Worm (Caenorhabditis elegans): ENCODE data around the gene bli-5.
A peak's percentile ranks its signal among the peaks of the same experiment; 100 is the strongest.

Gene bli-5

ce11 chrIII:13462138-13462634 lies 32.6 kb upstream of the bli-5 start, which contains the start of the genes abcf-2 and T27E9.2 (continued):
- TF ChIP-seq unc-62 (GFP tag; optimal IDR thresholded peaks at IDR 0.05): no peak
- TF ChIP-seq C17E4.6 (GFP tag; IDR thresholded peaks at IDR 0.05): no peak
- TF ChIP-seq B0035.1 (tag; optimal IDR thresholded peaks at IDR 0.05): no peak

ce11 chrIII:13461535-13461934 lies 32.0 kb upstream of the bli-5 start:
- no peak for TF ChIP-seq snpc-3.4 (tag; optimal IDR thresholded peaks at IDR 0.05)
- TF ChIP-seq madf-3 (GFP tag; IDR thresholded peaks at IDR 0.05): 0 out of 2 replicates have a peak, but pooled peaks have one; percentile 19

ce11 chrIII:13458978-13459596 lies 29.5 kb upstream of the bli-5 start, which contains the start of gene tag-164:
TSS of gene tag-164 (plus strand) at chrIII:13459546.
- no peak for TF ChIP-seq madf-10 (tag; optimal IDR thresholded peaks at IDR 0.05)

- TF ChIP-seq madf-6 (GFP tag; IDR thresholded peaks at IDR 0.05) (no peak), Y53G8AR.9 (GFP tag; conservative IDR thresholded peaks at IDR 0.05) (0 out of 2 replicates have a peak, but pooled peaks have one; percentile 26), lin-54 (GFP tag; optimal IDR thresholded peaks at IDR 0.05) (peak; percentile 25)
Observed at ce11 chrIII:13457305-13457704, 27.7 kb upstream of the bli-5 start.

ce11 chrIII:13455816-13456215 lies 26.2 kb upstream of the bli-5 start:
- TF ChIP-seq ceh-100 (GFP tag; IDR thresholded peaks at IDR 0.05) (no peak), cebp-1 (GFP tag; IDR thresholded peaks at IDR 0.05) (0 out of 2 replicates have a peak, but pooled peaks have one; percentile 11), cebp-1 (tag; optimal IDR thresholded peaks at IDR 0.05) (peak; percentile 89), Y95B8A.8 (GFP tag; IDR thresholded peaks at IDR 0.05) (no peak), atf-7 (tag; optimal IDR thresholded peaks at IDR 0.05) (peak; percentile 13), dpl-1 (GFP tag; optimal IDR thresholded peaks at IDR 0.05) (no peak)

- TF ChIP-seq hlh-26 (GFP tag; conservative IDR thresholded peaks at IDR 0.05): no peak
- no peak for TF ChIP-seq xnd-1 (tag; optimal IDR thresholded peaks at IDR 0.05)
- TF ChIP-seq T07F8.4 (tag; optimal IDR thresholded peaks at IDR 0.05): no peak
- no peak for TF ChIP-seq ztf-28 (GFP tag; IDR thresholded peaks at IDR 0.05)
- TF ChIP-seq ztf-26 (tag; optimal IDR thresholded peaks at IDR 0.05): no peak
- no peak for TF ChIP-seq ceh-91 (GFP tag; IDR thresholded peaks at IDR 0.05)
- TF ChIP-seq pbrm-1 (GFP tag; IDR thresholded peaks at IDR 0.05): no peak
- TF ChIP-seq madf-3 (GFP tag; IDR thresholded peaks at IDR 0.05): no peak
- TF ChIP-seq ceh-27 (GFP tag; optimal IDR thresholded peaks at IDR 0.05): no peak
- no peak for TF ChIP-seq unc-130 (GFP tag; optimal IDR thresholded peaks at IDR 0.05)
- no peak for TF ChIP-seq ztf-3 (GFP tag; optimal IDR thresholded peaks at IDR 0.05)
- TF ChIP-seq tbx-9 (tag; optimal IDR thresholded peaks at IDR 0.05; ENCODE audit: borderline replicate concordance): no peak
- TF ChIP-seq Y95B8A.8 (GFP tag; IDR thresholded peaks at IDR 0.05): no peak
- no peak for TF ChIP-seq F39B2.1 (GFP tag; IDR thresholded peaks at IDR 0.05)
- no peak for TF ChIP-seq somi-1 (GFP tag; optimal IDR thresholded peaks at IDR 0.05)
- no peak for TF ChIP-seq mxl-1 (tag; optimal IDR thresholded peaks at IDR 0.05)
- TF ChIP-seq akir-1 (GFP tag; optimal IDR thresholded peaks at IDR 0.05): no peak
Observed at ce11 chrIII:13455207-13455606, 25.6 kb upstream of the bli-5 start, which contains the start of gene cua-1. TSS of gene cua-1 (minus strand) at chrIII:13455307.

Data from whole organism, young adult.